Worm (Caenorhabditis elegans) whole organism, mixed stage, embryonic: Measurements from ENCODE around the gene K05F6.4.
A peak's percentile ranks its signal among the peaks of the same experiment; 100 is the strongest.

ENCODE experiments used
- cnd-1 ChIP-seq: fragments of 200-800 bp; sonication (Bioruptor generic); optimal IDR thresholded peaks from 2 replicates; lab custom pipeline; 2018; ENCODE audit warnings: mild to moderate bottlenecking, missing genetic modification characterization, missing compliant biosample characterization
- elt-1 ChIP-seq: sonication (generic microtip); optimal IDR thresholded peaks from 2 replicates; lab custom pipeline; 2017; ENCODE audit warnings: missing genetic modification characterization, mild to moderate bottlenecking, missing compliant biosample characterization, antibody characterized with exemption, moderate library complexity, borderline replicate concordance; ENCODE audit not compliant: insufficient read depth
- elt-3 ChIP-seq: fragments of 150-350 bp; optimal IDR thresholded peaks from 2 replicates; lab custom pipeline; 2014; ENCODE audit warnings: missing biosample characterization, missing genetic modification characterization
- lin-13 ChIP-seq: fragments of 150-350 bp; optimal IDR thresholded peaks from 2 replicates; lab custom pipeline; 2014; ENCODE audit warnings: missing biosample characterization, missing genetic modification characterization
- nhr-76 ChIP-seq: sonication (generic microtip); optimal IDR thresholded peaks from 2 replicates; lab custom pipeline; 2017; ENCODE audit warnings: missing biosample characterization, missing genetic modification characterization
- pha-4 ChIP-seq: fragments of 150-350 bp; optimal IDR thresholded peaks from 2 replicates; lab custom pipeline; 2018; ENCODE audit warnings: missing biosample characterization, missing genetic modification reagents, missing genetic modification characterization
- snpc-4 ChIP-seq: fragments of 150-350 bp; optimal IDR thresholded peaks from 2 replicates; lab custom pipeline; 2014; ENCODE audit warnings: missing biosample characterization, missing genetic modification characterization
- sptf-1 ChIP-seq: sonication (generic microtip); optimal IDR thresholded peaks from 2 replicates; lab custom pipeline; 2017; ENCODE audit warnings: mild to moderate bottlenecking, missing genetic modification characterization, moderate library complexity, missing compliant biosample characterization
- unc-62 ChIP-seq: fragments of 150-350 bp; optimal IDR thresholded peaks from 2 replicates; lab custom pipeline; 2014; ENCODE audit warnings: missing biosample characterization, missing genetic modification reagents, missing genetic modification characterization

DNA sequence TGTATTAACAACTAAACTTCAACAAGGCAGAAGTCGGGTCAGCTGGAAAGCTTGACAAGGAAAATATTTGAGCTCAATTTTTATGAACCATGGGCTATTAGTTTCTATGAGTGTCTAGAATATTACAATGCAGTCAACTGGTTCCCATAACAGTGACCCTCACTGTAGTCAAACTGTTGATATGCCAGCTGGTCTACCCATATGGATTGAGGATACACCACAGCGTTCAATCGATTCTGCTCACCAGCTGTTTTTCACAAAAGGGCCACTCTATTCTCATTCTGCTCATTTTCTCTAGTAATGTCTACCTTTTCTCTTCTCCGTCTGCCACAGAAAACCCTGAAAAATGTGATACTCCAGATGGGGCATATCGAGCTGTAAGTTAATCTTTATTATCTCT is 6.0 kb upstream of the K05F6.4 start, which contains the start of gene fbxb-42:
- no peak for TF ChIP-seq elt-1 (tag; lab: Kevin White, UChicago)
- no peak for TF ChIP-seq snpc-4
- no peak for TF ChIP-seq elt-3 (tag; lab: Kevin White, UChicago)
- no peak for TF ChIP-seq pha-4
- no peak for TF ChIP-seq lin-13 (tag; lab: Kevin White, UChicago)
- no peak for TF ChIP-seq nhr-76 (tag; lab: Kevin White, UChicago)
- peak; percentile 48 for TF ChIP-seq cnd-1 (tag; lab: Kevin White, UChicago)
- TF ChIP-seq unc-62 (GFP tag; lab: Kevin White, UChicago): no peak
- no peak for TF ChIP-seq sptf-1
